Worm (Caenorhabditis elegans) whole organism, late embryonic: ENCODE results near the gene sut-1.

Source experiments
- hlh-30 ChIP-seq: sonication (generic microtip); optimal IDR thresholded peaks from 2 replicates; lab custom pipeline; 2017; ENCODE audit warnings: antibody characterized with exemption, missing genetic modification characterization, missing compliant biosample characterization; ENCODE audit not compliant: insufficient read depth
- unc-55 ChIP-seq: sonication (generic microtip); optimal IDR thresholded peaks from 2 replicates; lab custom pipeline; 2017; ENCODE audit warnings: missing biosample characterization, missing genetic modification reagents, missing genetic modification characterization

DNA sequence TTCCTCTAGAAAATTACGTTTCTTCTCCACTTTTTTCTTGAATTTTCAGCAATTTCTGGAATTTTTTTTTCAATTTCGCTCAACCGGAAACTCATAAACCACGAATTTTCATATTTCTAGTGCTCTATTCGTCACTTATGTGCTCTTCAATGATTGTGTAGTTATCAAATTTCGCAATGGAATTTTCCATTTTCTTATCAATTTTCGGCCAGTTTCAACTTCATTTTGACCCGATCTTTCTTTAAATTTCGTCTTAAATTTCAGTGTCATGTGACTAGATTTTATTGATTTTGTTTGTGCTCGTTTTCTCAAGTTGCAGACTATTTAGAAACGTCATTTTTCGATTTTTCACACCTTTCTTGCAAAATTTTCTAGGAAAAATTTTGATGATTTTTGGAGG, 36.7 kb upstream of the sut-1 start:
- TF ChIP-seq unc-55 (GFP tag; lab: Kevin White, UChicago) (no peak), hlh-30 (tag; lab: Kevin White, UChicago) (no peak)
